Fruit fly (Drosophila melanogaster): ENCODE results near the gene CG42659.
A peak's percentile ranks its signal among the peaks of the same experiment; 100 is the strongest.

Gene CG42659

dm6 chr2L:17988955-17989354 lies 18.2 kb upstream of the CG42659 start:
- TF ChIP-seq danr (GFP tag; IDR thresholded peaks at IDR 0.05) (no peak), CG16863 (GFP tag; optimal IDR thresholded peaks at IDR 0.05) (no peak), sug (tag; optimal IDR thresholded peaks at IDR 0.05) (no peak), hkb (optimal IDR thresholded peaks at IDR 0.05) (peak; percentile 60), hkb (GFP tag; IDR thresholded peaks at IDR 0.05) (no peak), CG14860 (GFP tag; IDR thresholded peaks at IDR 0.05; ENCODE audit: partially characterized antibody) (0 out of 3 replicates have a peak, but pooled peaks have one; percentile 22), Max (GFP tag; optimal IDR thresholded peaks at IDR 0.05) (no peak), CG3995 (GFP tag; optimal IDR thresholded peaks at IDR 0.05) (no peak), CG8478 (optimal IDR thresholded peaks at IDR 0.05) (peak; percentile 77), Dp (GFP tag; optimal IDR thresholded peaks at IDR 0.05) (no peak), sens (GFP tag) (peak; percentile 29)

- TF ChIP-seq sens (GFP tag) (peak; percentile 48), Oaz (GFP tag; IDR thresholded peaks at IDR 0.05) (no peak), pita (GFP tag; optimal IDR thresholded peaks at IDR 0.05) (no peak), sd (tag; optimal IDR thresholded peaks at IDR 0.05) (no peak)
Observed at dm6 chr2L:17990118-17990517, 17.0 kb upstream of the CG42659 start, which contains the start of gene Prosbeta5R2. Gene Prosbeta5R2 (plus strand): TSS chr2L:17990418.

- TF ChIP-seq tll (GFP tag; optimal IDR thresholded peaks at IDR 0.05) (peak in 1 of 2 experiments; percentile 61), ara (GFP tag; IDR thresholded peaks at IDR 0.05) (peak; percentile 5; the same call in 1 of the 2 replicates), repo (GFP tag; optimal IDR thresholded peaks at IDR 0.05) (no peak), CG4404 (GFP tag; IDR thresholded peaks at IDR 0.05) (peak; percentile 32), Ets65A (GFP tag) (peak; percentile 65), CG11560 (tag; IDR thresholded peaks at IDR 0.05) (0 out of 3 replicates have a peak, but pooled peaks have one; percentile 11), CG14014 (GFP tag; IDR thresholded peaks at IDR 0.05) (no peak), ase (GFP tag; IDR thresholded peaks at IDR 0.05) (peak; percentile 51; the same call in 1 of the 3 replicates), CG8478 (optimal IDR thresholded peaks at IDR 0.05) (peak; percentile 82), odd (GFP tag; optimal IDR thresholded peaks at IDR 0.05) (no peak)
Observed at dm6 chr2L:17990771-17991170, 16.4 kb upstream of the CG42659 start.

- TF ChIP-seq Hr39 (optimal IDR thresholded peaks at IDR 0.05): peak; percentile 60
- TF ChIP-seq CG17912 (GFP tag; optimal IDR thresholded peaks at IDR 0.05): no peak
Observed at dm6 chr2L:18002149-18002548, 5.0 kb upstream of the CG42659 start.

dm6 chr2L:18003028-18003836 lies 3.9 kb upstream of the CG42659 start:
- TF ChIP-seq btn (GFP tag; optimal IDR thresholded peaks at IDR 0.05) (no peak), CG6175 (GFP tag; IDR thresholded peaks at IDR 0.05) (no peak), CG12769 (tag; optimal IDR thresholded peaks at IDR 0.05) (no peak), jigr1 (GFP tag; IDR thresholded peaks at IDR 0.05) (no peak), zen (tag; optimal IDR thresholded peaks at IDR 0.05) (no peak), usp (GFP tag; optimal IDR thresholded peaks at IDR 0.05) (no peak), Drgx (GFP tag; IDR thresholded peaks at IDR 0.05) (peak; percentile 95), Usf (GFP tag; optimal IDR thresholded peaks at IDR 0.05) (no peak), CG15514 (GFP tag; optimal IDR thresholded peaks at IDR 0.05) (no peak), lbe (GFP tag; optimal IDR thresholded peaks at IDR 0.05) (peak; percentile 35), bsh (GFP tag; optimal IDR thresholded peaks at IDR 0.05) (peak in 1 of 2 experiments; percentile 19), vvl (GFP tag; IDR thresholded peaks at IDR 0.05) (no peak), Ptx1 (GFP tag; IDR thresholded peaks at IDR 0.05) (no peak), B-H2 (GFP tag; optimal IDR thresholded peaks at IDR 0.05) (no peak), NK7.1 (GFP tag; optimal IDR thresholded peaks at IDR 0.05) (no peak), ac (GFP tag; optimal IDR thresholded peaks at IDR 0.05) (no peak), row (GFP tag; IDR thresholded peaks at IDR 0.05) (no peak), Dll (GFP tag; IDR thresholded peaks at IDR 0.05; ENCODE audit: partially characterized antibody) (no peak), hb (GFP tag; IDR thresholded peaks at IDR 0.05; ENCODE audit: partially characterized antibody) (no peak), corto (GFP tag; optimal IDR thresholded peaks at IDR 0.05) (peak; percentile 37)
